Worm (Caenorhabditis elegans): ENCODE data around the gene klf-1.

DNA sequence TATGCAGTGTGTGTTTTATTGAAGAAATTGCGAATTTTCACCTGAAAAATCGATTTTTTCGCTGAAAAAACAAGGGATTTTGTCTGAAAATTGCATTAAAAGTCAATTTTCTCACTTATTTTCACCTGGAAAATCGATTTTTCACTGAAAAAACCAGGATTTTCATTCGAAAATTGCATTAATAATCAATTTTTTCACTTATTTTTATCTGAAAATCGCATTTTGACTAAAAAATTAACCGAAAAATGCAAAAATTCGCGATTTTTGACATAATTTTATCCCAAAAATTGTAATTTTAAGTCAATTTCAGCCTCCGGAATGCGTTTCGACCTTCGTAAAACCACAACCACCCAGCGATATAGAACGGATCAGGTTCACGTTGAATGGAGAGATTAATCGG lies 42.1 kb upstream of the klf-1 start, which contains the start of gene Y71H2AM.29:
- TF ChIP-seq W03F9.2 (tag; optimal IDR thresholded peaks at IDR 0.05) (no peak), him-1 (tag; optimal IDR thresholded peaks at IDR 0.05) (no peak)
